Worm (Caenorhabditis elegans): ENCODE measurements around the gene F53A9.1.
A peak's percentile ranks its signal among the peaks of the same experiment; 100 is the strongest.
"Not testable (repeated sequence)": the region's sequence is repeated elsewhere in the genome, so short reads cannot be mapped to it uniquely, and the experiment has no call there.

F53A9.1 gene

DNA sequence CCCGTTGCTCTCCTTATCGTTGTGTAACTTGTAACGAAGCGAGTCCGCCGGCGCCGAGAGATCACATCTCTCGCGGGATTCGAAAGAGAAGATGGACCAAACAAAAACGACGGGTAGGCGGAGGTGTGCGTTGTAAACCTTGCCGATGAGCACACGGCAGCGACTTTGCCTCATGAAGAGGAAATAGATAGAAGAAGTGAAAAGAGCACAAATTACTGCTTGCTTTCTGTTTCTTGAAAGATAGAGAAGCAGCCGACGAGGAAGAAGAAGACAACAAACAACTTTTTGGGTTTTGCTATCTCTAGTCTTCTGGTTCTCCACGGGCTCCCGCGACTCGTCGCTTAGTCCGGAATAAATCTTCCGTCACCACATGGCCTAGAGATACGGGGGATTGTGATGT is 12.4 kb downstream of the F53A9.1 start (continued):
- no peak for TF ChIP-seq hpl-2 (GFP tag; optimal IDR thresholded peaks at IDR 0.05)
- TF ChIP-seq ama-1 (optimal IDR thresholded peaks at IDR 0.05), result no peak
- TF ChIP-seq unc-62 (GFP tag; optimal IDR thresholded peaks at IDR 0.05), result no peak
- no peak for TF ChIP-seq nhr-237 (tag; optimal IDR thresholded peaks at IDR 0.05)
- no peak for TF ChIP-seq skn-1 (tag; optimal IDR thresholded peaks at IDR 0.05)
- peak; percentile 56 for TF ChIP-seq snu-23 (GFP tag; optimal IDR thresholded peaks at IDR 0.05)
- TF ChIP-seq elt-3 (tag; optimal IDR thresholded peaks at IDR 0.05), result no peak
- peak; percentile 97 for TF ChIP-seq pag-3 (tag; optimal IDR thresholded peaks at IDR 0.05; ENCODE audit: borderline replicate concordance, insufficient read depth)

ce11 chrX:8727306-8727705 is 15.9 kb downstream of the F53A9.1 start, which contains the start of gene EGAP4.1:
EGAP4.1 (minus strand) TSS chrX:8727406.
- TF ChIP-seq pqm-1 (tag; optimal IDR thresholded peaks at IDR 0.05), result no peak
- TF ChIP-seq unc-86 (tag; optimal IDR thresholded peaks at IDR 0.05), result no peak
- 0 out of 2 replicates have a peak, but pooled peaks have one; percentile 12 for TF ChIP-seq nhr-19 (GFP tag; conservative IDR thresholded peaks at IDR 0.05)
- peak; percentile 50 for TF ChIP-seq rnt-1 (tag; optimal IDR thresholded peaks at IDR 0.05)
- no peak for TF ChIP-seq ceh-63 (GFP tag; optimal IDR thresholded peaks at IDR 0.05)
- no peak for TF ChIP-seq mab-9 (GFP tag; IDR thresholded peaks at IDR 0.05)
- peak; percentile 2 for TF ChIP-seq snu-23 (GFP tag; optimal IDR thresholded peaks at IDR 0.05)
- TF ChIP-seq lin-14 (GFP tag; optimal IDR thresholded peaks at IDR 0.05), result peak; percentile 28

DNA sequence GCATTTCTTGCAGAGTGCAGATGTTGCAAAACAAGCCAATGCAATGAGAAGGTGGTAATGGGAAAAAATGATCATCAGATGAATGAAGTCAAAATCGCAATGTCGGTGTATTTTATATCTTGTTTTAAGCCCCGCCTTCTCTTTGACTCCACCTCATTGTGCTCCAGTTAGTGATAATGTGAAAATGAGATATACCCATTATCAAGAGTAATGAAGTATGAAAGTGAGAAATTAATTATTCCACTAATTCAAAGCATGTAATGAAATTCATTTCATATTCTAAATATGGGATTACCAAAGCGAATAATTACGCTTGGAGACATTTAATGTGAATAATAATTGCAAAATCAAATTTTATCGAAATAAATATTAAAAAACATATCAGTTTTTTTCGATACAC is 20.4 kb downstream of the F53A9.1 start, which contains the start of gene M02D8.6:
M02D8.6 (minus strand) TSS at position 101 of the 400 bp plus-strand sequence.
- TF ChIP-seq isw-1 (GFP tag; IDR thresholded peaks at IDR 0.05); nhr-90 (tag; optimal IDR thresholded peaks at IDR 0.05; ENCODE audit: poor library complexity); grh-1 (GFP tag; IDR thresholded peaks at IDR 0.05): not testable (repeated sequence)

- TF ChIP-seq ets-5 (GFP tag; IDR thresholded peaks at IDR 0.05), result no peak
- no peak for TF ChIP-seq zag-1 (tag; optimal IDR thresholded peaks at IDR 0.05)
- TF ChIP-seq ceh-82 (tag; optimal IDR thresholded peaks at IDR 0.05), result no peak
- TF ChIP-seq dpl-1 (GFP tag; optimal IDR thresholded peaks at IDR 0.05), result peak; percentile 60 to 78 (median 68)
- no peak for TF ChIP-seq nhr-47 (tag; optimal IDR thresholded peaks at IDR 0.05)
- TF ChIP-seq sox-4 (tag; optimal IDR thresholded peaks at IDR 0.05), result no peak
- peak; percentile 25 for TF ChIP-seq skn-1 (tag; optimal IDR thresholded peaks at IDR 0.05)
- TF ChIP-seq ceh-63 (GFP tag; optimal IDR thresholded peaks at IDR 0.05), result no peak
- TF ChIP-seq hpl-2 (GFP tag; optimal IDR thresholded peaks at IDR 0.05), result no peak
- TF ChIP-seq sup-37 (GFP tag; optimal IDR thresholded peaks at IDR 0.05), result no peak
- no peak for TF ChIP-seq snpc-4 (tag; optimal IDR thresholded peaks at IDR 0.05)
- TF ChIP-seq lsy-2 (tag; optimal IDR thresholded peaks at IDR 0.05), result peak in 1 of 2 experiments; percentile 43
- TF ChIP-seq nhr-71 (tag; optimal IDR thresholded peaks at IDR 0.05), result peak; percentile 9
- TF ChIP-seq lin-15B (tag; optimal IDR thresholded peaks at IDR 0.05), result no peak
- TF ChIP-seq rnt-1 (tag; optimal IDR thresholded peaks at IDR 0.05), result no peak
- TF ChIP-seq alr-1 (tag; optimal IDR thresholded peaks at IDR 0.05; ENCODE audit: borderline replicate concordance), result no peak
- TF ChIP-seq blmp-1 (tag; optimal IDR thresholded peaks at IDR 0.05), result peak; percentile 64
- no peak for TF ChIP-seq fkh-8 (tag; optimal IDR thresholded peaks at IDR 0.05)
- peak; percentile 44 to 63 for TF ChIP-seq efl-1 (optimal IDR thresholded peaks at IDR 0.05)
- peak; percentile 67 to 84 for TF ChIP-seq efl-1 (GFP tag; optimal IDR thresholded peaks at IDR 0.05 in 1 of 2)
- TF ChIP-seq pax-3 (tag; optimal IDR thresholded peaks at IDR 0.05), result no peak
- peak; percentile 29 for TF ChIP-seq C16A3.4 (tag; optimal IDR thresholded peaks at IDR 0.05)
- no peak for TF ChIP-seq Y116A8C.19 (tag; optimal IDR thresholded peaks at IDR 0.05; ENCODE audit: borderline replicate concordance)
- peak; percentile 28 for TF ChIP-seq snu-23 (GFP tag; optimal IDR thresholded peaks at IDR 0.05)
- no peak for TF ChIP-seq ceh-88 (GFP tag; IDR thresholded peaks at IDR 0.05)
- no peak for TF ChIP-seq isw-1 (GFP tag; IDR thresholded peaks at IDR 0.05)
- no peak for TF ChIP-seq sptf-1 (tag; optimal IDR thresholded peaks at IDR 0.05)
- no peak for TF ChIP-seq fkh-10 (GFP tag; optimal IDR thresholded peaks at IDR 0.05)
- TF ChIP-seq lin-14 (GFP tag; optimal IDR thresholded peaks at IDR 0.05), result peak; percentile 80
- peak; percentile 21 for TF ChIP-seq mep-1 (tag; optimal IDR thresholded peaks at IDR 0.05)
- peak; percentile 7 for TF ChIP-seq xbp-1 (tag; optimal IDR thresholded peaks at IDR 0.05)
- peak; percentile 21 to 82 for TF ChIP-seq lin-35 (GFP tag; optimal IDR thresholded peaks at IDR 0.05)
- no peak for TF ChIP-seq unc-98 (GFP tag; IDR thresholded peaks at IDR 0.05)
- peak; percentile 31 for TF ChIP-seq nhr-20 (tag; optimal IDR thresholded peaks at IDR 0.05)
- TF ChIP-seq irx-1 (tag; optimal IDR thresholded peaks at IDR 0.05), result no peak
Observed at ce11 chrX:8736965-8737464, 25.6 kb downstream of the F53A9.1 start, which contains the start of gene M02D8.3. M02D8.3 (minus strand) TSS chrX:8737015.
